In genomic region chr3R:6405674-6406565, dm6 we compare ENCODE assay signal across 6 fruit fly cellular contexts.
TF ChIP-seq lines count a peak whose summit lies in the region.

Gene Dmtn (minus strand): TSS chr3R:6405895.

- TF ChIP-seq CTCF in whole organism, embryonic (GFP tag; optimal IDR thresholded peaks at IDR 0.05; lab: Kevin White, UChicago) = no peak

TF ChIP-seq in Kc167, 6 proteins besides CTCF, POLR2A, EP300 and RAD21:
- TF ChIP-seq psq (optimal IDR thresholded peaks at IDR 0.05; lab: Kevin White, UChicago) (peak; percentile 86), Myc (optimal IDR thresholded peaks at IDR 0.05; lab: Kevin White, UChicago) (no peak)

TF ChIP-seq in whole organism, adult, 20 proteins besides CTCF, POLR2A, EP300 and RAD21 (continues in another document):
- peak; percentile 22 for TF ChIP-seq tj (GFP tag; optimal IDR thresholded peaks at IDR 0.05; lab: Kevin White, UChicago)
- TF ChIP-seq Hr96 (GFP tag; optimal IDR thresholded peaks at IDR 0.05; lab: Kevin White, UChicago) = no peak
- TF ChIP-seq bab1 (GFP tag; optimal IDR thresholded peaks at IDR 0.05; lab: Kevin White, UChicago) = peak; percentile 74
- no peak for TF ChIP-seq kay (GFP tag; lab: Kevin White, UChicago; ENCODE audit: borderline replicate concordance)
- peak; percentile 15 for TF ChIP-seq CG11617 (GFP tag; optimal IDR thresholded peaks at IDR 0.05; lab: Kevin White, UChicago)
- peak; percentile 67 for TF ChIP-seq toe (GFP tag; optimal IDR thresholded peaks at IDR 0.05; lab: Kevin White, UChicago)
- peak; percentile 54 for TF ChIP-seq CG7101 (tag; optimal IDR thresholded peaks at IDR 0.05; lab: Kevin White, UChicago)
- no peak for TF ChIP-seq Crg-1 (GFP tag; optimal IDR thresholded peaks at IDR 0.05; lab: Kevin White, UChicago)
- TF ChIP-seq CG5204 (GFP tag; optimal IDR thresholded peaks at IDR 0.05; lab: Kevin White, UChicago) = no peak
- TF ChIP-seq CG14711 (tag; optimal IDR thresholded peaks at IDR 0.05; lab: Kevin White, UChicago) = peak; percentile 25
- TF ChIP-seq CG33017 (tag; optimal IDR thresholded peaks at IDR 0.05; lab: Kevin White, UChicago) = peak; percentile 42
- TF ChIP-seq cic (GFP tag; optimal IDR thresholded peaks at IDR 0.05; lab: Kevin White, UChicago) = peak; percentile 14
- TF ChIP-seq CG1620 (GFP tag; optimal IDR thresholded peaks at IDR 0.05; lab: Kevin White, UChicago) = peak; percentile 16
- no peak for TF ChIP-seq CG7045 (GFP tag; optimal IDR thresholded peaks at IDR 0.05; lab: Kevin White, UChicago)
- TF ChIP-seq ovo (GFP tag; optimal IDR thresholded peaks at IDR 0.05; lab: Kevin White, UChicago) = peak; percentile 50
- no peak for TF ChIP-seq pad (GFP tag; optimal IDR thresholded peaks at IDR 0.05; lab: Kevin White, UChicago)
- peak; percentile 54 for TF ChIP-seq Mnt (GFP tag; optimal IDR thresholded peaks at IDR 0.05; lab: Kevin White, UChicago)
- TF ChIP-seq Clk (GFP tag; optimal IDR thresholded peaks at IDR 0.05; lab: Kevin White, UChicago) = no peak

TF ChIP-seq in whole organism, embryonic, 481 proteins besides CTCF, POLR2A, EP300 and RAD21 (continues in another document):
- no peak for TF ChIP-seq CG14965 (GFP tag; optimal IDR thresholded peaks at IDR 0.05; lab: Kevin White, UChicago; ENCODE audit: borderline replicate concordance)
- no peak for TF ChIP-seq lbe (GFP tag; optimal IDR thresholded peaks at IDR 0.05; lab: Kevin White, UChicago)
- no peak for TF ChIP-seq CG14014 (GFP tag; IDR thresholded peaks at IDR 0.05; lab: Robert Waterston, UW)
- no peak for TF ChIP-seq CG15479 (GFP tag; optimal IDR thresholded peaks at IDR 0.05; lab: Kevin White, UChicago)
- peak; percentile 24 for TF ChIP-seq CG30403 (GFP tag; optimal IDR thresholded peaks at IDR 0.05; lab: Kevin White, UChicago)
- TF ChIP-seq Antp (GFP tag; optimal IDR thresholded peaks at IDR 0.05; lab: Kevin White, UChicago) = peak; percentile 29
- TF ChIP-seq Bdp1 (GFP tag; optimal IDR thresholded peaks at IDR 0.05; lab: Kevin White, UChicago) = no peak
- no peak for TF ChIP-seq CG7745 (tag; optimal IDR thresholded peaks at IDR 0.05; lab: Kevin White, UChicago)
- peak; percentile 23 for TF ChIP-seq odd (GFP tag; optimal IDR thresholded peaks at IDR 0.05; lab: Kevin White, UChicago)
- no peak for TF ChIP-seq CG31365 (tag; optimal IDR thresholded peaks at IDR 0.05; lab: Kevin White, UChicago)
- TF ChIP-seq CG9797 (GFP tag; optimal IDR thresholded peaks at IDR 0.05; lab: Kevin White, UChicago) = peak; percentile 89
- no peak for TF ChIP-seq CG13123 (GFP tag; optimal IDR thresholded peaks at IDR 0.05; lab: Kevin White, UChicago)
- no peak for TF ChIP-seq CG12942 (GFP tag; optimal IDR thresholded peaks at IDR 0.05; lab: Kevin White, UChicago)
- peak; percentile 13 for TF ChIP-seq Xbp1 (GFP tag; optimal IDR thresholded peaks at IDR 0.05; lab: Kevin White, UChicago)
- no peak for TF ChIP-seq CG9215 (GFP tag; IDR thresholded peaks at IDR 0.05; lab: Robert Waterston, UW)
- no peak for TF ChIP-seq HLH54F (GFP tag; optimal IDR thresholded peaks at IDR 0.05; lab: Kevin White, UChicago)
- no peak for TF ChIP-seq Bgb (GFP tag; IDR thresholded peaks at IDR 0.05; lab: Robert Waterston, UW; ENCODE audit: partially characterized antibody)
- peak; percentile 2 for TF ChIP-seq slp2 (GFP tag; optimal IDR thresholded peaks at IDR 0.05; lab: Kevin White, UChicago)

TF ChIP-seq in whole organism, prepupa, 60 proteins besides CTCF, POLR2A, EP300 and RAD21 (continues in another document):
- TF ChIP-seq CG10669 (GFP tag; optimal IDR thresholded peaks at IDR 0.05; lab: Kevin White, UChicago) (no peak), CG9139 (GFP tag; optimal IDR thresholded peaks at IDR 0.05; lab: Kevin White, UChicago) (peak; percentile 39), svp (GFP tag; lab: Kevin White, UChicago) (peak; percentile 73), Hr4 (GFP tag; optimal IDR thresholded peaks at IDR 0.05; lab: Kevin White, UChicago) (peak; percentile 35), CG3919 (GFP tag; optimal IDR thresholded peaks at IDR 0.05; lab: Kevin White, UChicago) (peak; percentile 59), Blimp-1 (GFP tag; optimal IDR thresholded peaks at IDR 0.05; lab: Kevin White, UChicago) (no peak), CG31627 (GFP tag; optimal IDR thresholded peaks at IDR 0.05; lab: Kevin White, UChicago) (no peak), dsx (GFP tag; optimal IDR thresholded peaks at IDR 0.05; lab: Kevin White, UChicago; ENCODE audit: poor library complexity, severe bottlenecking) (peak; percentile 63), esn (GFP tag; optimal IDR thresholded peaks at IDR 0.05; lab: Kevin White, UChicago) (no peak), achi (GFP tag; optimal IDR thresholded peaks at IDR 0.05; lab: Kevin White, UChicago) (peak; percentile 29), CG16779 (tag; optimal IDR thresholded peaks at IDR 0.05; lab: Kevin White, UChicago) (peak; percentile 37), Lpt (GFP tag; optimal IDR thresholded peaks at IDR 0.05; lab: Kevin White, UChicago) (no peak), CG3032 (tag; optimal IDR thresholded peaks at IDR 0.05; lab: Kevin White, UChicago) (peak; percentile 10), ss (GFP tag; optimal IDR thresholded peaks at IDR 0.05; lab: Kevin White, UChicago) (peak in 1 of 2 experiments; percentile 16), spab (GFP tag; optimal IDR thresholded peaks at IDR 0.05; lab: Kevin White, UChicago) (no peak), CG11762 (GFP tag; optimal IDR thresholded peaks at IDR 0.05; lab: Kevin White, UChicago; ENCODE audit: insufficient read depth) (no peak), CG32006 (GFP tag; optimal IDR thresholded peaks at IDR 0.05; lab: Kevin White, UChicago) (peak; percentile 21), CG34406 (GFP tag; optimal IDR thresholded peaks at IDR 0.05; lab: Kevin White, UChicago) (peak; percentile 15), OdsH (GFP tag; optimal IDR thresholded peaks at IDR 0.05; lab: Kevin White, UChicago) (peak; percentile 22)

TF ChIP-seq in whole organism, pupa, 21 proteins besides CTCF, POLR2A, EP300 and RAD21:
- no peak for TF ChIP-seq D1 (tag; optimal IDR thresholded peaks at IDR 0.05; lab: Kevin White, UChicago)
- TF ChIP-seq gl (tag; optimal IDR thresholded peaks at IDR 0.05; lab: Kevin White, UChicago) = no peak
- no peak for TF ChIP-seq CG17806 (tag; optimal IDR thresholded peaks at IDR 0.05; lab: Kevin White, UChicago)
- TF ChIP-seq CG9948 (tag; optimal IDR thresholded peaks at IDR 0.05; lab: Kevin White, UChicago) = no peak
- TF ChIP-seq rn (GFP tag; IDR thresholded peaks at IDR 0.05; lab: Robert Waterston, UW) = no peak
- TF ChIP-seq CG10348 (GFP tag; IDR thresholded peaks at IDR 0.05; lab: Robert Waterston, UW) = no peak
- no peak for TF ChIP-seq CG8301 (tag; optimal IDR thresholded peaks at IDR 0.05; lab: Kevin White, UChicago)
- peak; percentile 33 for TF ChIP-seq Pif1B (GFP tag; optimal IDR thresholded peaks at IDR 0.05; lab: Kevin White, UChicago)
- TF ChIP-seq Pif1A (GFP tag; optimal IDR thresholded peaks at IDR 0.05; lab: Kevin White, UChicago) = no peak
- TF ChIP-seq Snoo (tag; optimal IDR thresholded peaks at IDR 0.05; lab: Kevin White, UChicago) = no peak
- TF ChIP-seq CG8159 (tag; optimal IDR thresholded peaks at IDR 0.05; lab: Kevin White, UChicago) = peak; percentile 9
- TF ChIP-seq Ets98B (GFP tag; IDR thresholded peaks at IDR 0.05; lab: Robert Waterston, UW) = no peak
- peak; percentile 40 for TF ChIP-seq CG14655 (GFP tag; optimal IDR thresholded peaks at IDR 0.05; lab: Kevin White, UChicago)
- no peak for TF ChIP-seq CG32121 (GFP tag; IDR thresholded peaks at IDR 0.05; lab: Robert Waterston, UW)
- no peak for TF ChIP-seq CG4496 (GFP tag; IDR thresholded peaks at IDR 0.05; lab: Robert Waterston, UW)
TF ChIP-seq in whole organism, pupa: peak in this region for 3.

TF ChIP-seq in whole organism, wandering third instar larva, 38 proteins besides CTCF, POLR2A, EP300 and RAD21:
- no peak for TF ChIP-seq Rel (GFP tag; optimal IDR thresholded peaks at IDR 0.05; lab: Kevin White, UChicago)
- TF ChIP-seq Rel (tag; optimal IDR thresholded peaks at IDR 0.05; lab: Kevin White, UChicago) = peak; percentile 42
- peak; percentile 40 for TF ChIP-seq br (GFP tag; optimal IDR thresholded peaks at IDR 0.05; lab: Kevin White, UChicago)
- peak; percentile 25 for TF ChIP-seq h (GFP tag; optimal IDR thresholded peaks at IDR 0.05; lab: Kevin White, UChicago)
- peak; percentile 62 for TF ChIP-seq Hr83 (GFP tag; optimal IDR thresholded peaks at IDR 0.05; lab: Kevin White, UChicago; ENCODE audit: poor library complexity, severe bottlenecking)
- TF ChIP-seq woc (GFP tag; optimal IDR thresholded peaks at IDR 0.05; lab: Kevin White, UChicago) = peak; percentile 44
- TF ChIP-seq jim (GFP tag; optimal IDR thresholded peaks at IDR 0.05; lab: Kevin White, UChicago) = peak; percentile 18
- peak; percentile 45 for TF ChIP-seq Dif (GFP tag; optimal IDR thresholded peaks at IDR 0.05; lab: Kevin White, UChicago; ENCODE audit: partially characterized antibody)
- TF ChIP-seq pan (optimal IDR thresholded peaks at IDR 0.05; lab: Kevin White, UChicago) = no peak
- peak; percentile 31 for TF ChIP-seq Sp1 (GFP tag; optimal IDR thresholded peaks at IDR 0.05; lab: Kevin White, UChicago)
- peak; percentile 47 for TF ChIP-seq Hnf4 (GFP tag; optimal IDR thresholded peaks at IDR 0.05; lab: Kevin White, UChicago)
- peak; percentile 1 for TF ChIP-seq brk (GFP tag; optimal IDR thresholded peaks at IDR 0.05; lab: Kevin White, UChicago)
- peak in 1 of 2 experiments; percentile 12 for TF ChIP-seq dl (GFP tag; optimal IDR thresholded peaks at IDR 0.05; lab: Kevin White, UChicago; ENCODE audit: insufficient read depth in 1 of 2, partially characterized antibody in 2 of 2)
- no peak for TF ChIP-seq foxo (GFP tag; optimal IDR thresholded peaks at IDR 0.05; lab: Kevin White, UChicago)
- TF ChIP-seq Vsx2 (GFP tag; optimal IDR thresholded peaks at IDR 0.05; lab: Kevin White, UChicago; ENCODE audit: partially characterized antibody) = peak; percentile 58
- no peak for TF ChIP-seq N (GFP tag; optimal IDR thresholded peaks at IDR 0.05; lab: Kevin White, UChicago)
- TF ChIP-seq Dfd (GFP tag; optimal IDR thresholded peaks at IDR 0.05; lab: Kevin White, UChicago) = no peak
- peak; percentile 37 for TF ChIP-seq HLH106 (tag; optimal IDR thresholded peaks at IDR 0.05; lab: Kevin White, UChicago)
